Fruit fly (Drosophila melanogaster) whole organism, embryonic: ENCODE results near the gene SuUR.
A peak's percentile ranks its signal among the peaks of the same experiment; 100 is the strongest.

Experiments used
- Bdp1 ChIP-seq: fragments of 200-800 bp; sonication (Bioruptor generic); optimal IDR thresholded peaks from 3 replicates; lab custom pipeline; 2016; ENCODE audit warnings: missing biosample characterization, missing genetic modification characterization
- BtbVII ChIP-seq: fragments of 200-800 bp; sonication (Bioruptor generic); optimal IDR thresholded peaks from 3 replicates; lab custom pipeline; 2017; ENCODE audit warnings: missing biosample characterization, mild to moderate bottlenecking, missing genetic modification characterization
- C15 ChIP-seq: fragments of 200-800 bp; sonication (Bioruptor generic); IDR thresholded peaks from 3 replicates; pipeline ENCODE4 v1.3.6; 2022; ENCODE audit warnings: missing biosample characterization, missing genetic modification characterization
- CG1024 ChIP-seq: fragments of 200-800 bp; sonication (Bioruptor generic); IDR thresholded peaks from 2 replicates; pipeline ENCODE4 v1.3.6; 2022; ENCODE audit warnings: missing biosample characterization, missing genetic modification characterization
- CG10321 ChIP-seq: fragments of 200-800 bp; sonication (Bioruptor generic); IDR thresholded peaks from 2 replicates; pipeline ENCODE4 v1.3.6; 2022; ENCODE audit warnings: missing biosample characterization, missing genetic modification characterization
- CG10543 ChIP-seq: fragments of 200-800 bp; sonication (Bioruptor generic); optimal IDR thresholded peaks from 3 replicates; lab custom pipeline; 2017; ENCODE audit warnings: missing biosample characterization, mild to moderate bottlenecking, missing genetic modification characterization, moderate library complexity
- CG10979 ChIP-seq: fragments of 200-800 bp; sonication (Bioruptor generic); optimal IDR thresholded peaks from 2 replicates; lab custom pipeline; 2018; ENCODE audit warnings: missing biosample characterization, mild to moderate bottlenecking, missing genetic modification characterization, moderate library complexity
- CG11696 ChIP-seq: fragments of 200-800 bp; sonication (Bioruptor generic); IDR thresholded peaks from 2 replicates; pipeline ENCODE4 v1.3.6; 2022; ENCODE audit warnings: missing biosample characterization, missing genetic modification characterization
- CG12219 ChIP-seq: fragments of 200-800 bp; sonication (Bioruptor generic); optimal IDR thresholded peaks from 3 replicates; lab custom pipeline; 2018; ENCODE audit warnings: missing biosample characterization, mild to moderate bottlenecking, missing genetic modification characterization
- CG12744 ChIP-seq: fragments of 200-800 bp; sonication (Bioruptor generic); optimal IDR thresholded peaks from 2 replicates; lab custom pipeline; 2016; ENCODE audit warnings: missing biosample characterization, missing genetic modification characterization
- CG13624 ChIP-seq: fragments of 200-800 bp; sonication (Bioruptor generic); optimal IDR thresholded peaks from 2 replicates; lab custom pipeline; 2016; ENCODE audit warnings: missing biosample characterization, missing genetic modification characterization
- CG1529 ChIP-seq: fragments of 200-800 bp; sonication (Bioruptor generic); optimal IDR thresholded peaks from 3 replicates; lab custom pipeline; 2018; ENCODE audit warnings: missing biosample characterization, missing genetic modification characterization
- CG16815 ChIP-seq: fragments of 200-800 bp; sonication (Bioruptor generic); optimal IDR thresholded peaks from 3 replicates; lab custom pipeline; 2017; ENCODE audit warnings: missing biosample characterization, mild to moderate bottlenecking, missing genetic modification characterization
- CG18619 ChIP-seq: fragments of 200-800 bp; sonication (Bioruptor generic); optimal IDR thresholded peaks from 3 replicates; lab custom pipeline; 2017; ENCODE audit warnings: missing biosample characterization, mild to moderate bottlenecking, missing genetic modification characterization
- CG2712 ChIP-seq: fragments of 200-800 bp; optimal IDR thresholded peaks from 3 replicates; lab custom pipeline; 2019; ENCODE audit warnings: missing biosample characterization, mild to moderate bottlenecking, missing genetic modification characterization, moderate library complexity
- CG30403 ChIP-seq: fragments of 200-800 bp; sonication (Bioruptor generic); optimal IDR thresholded peaks from 3 replicates; lab custom pipeline; 2016; ENCODE audit warnings: missing biosample characterization, missing genetic modification characterization
- CG3726 ChIP-seq: fragments of 200-800 bp; sonication (Bioruptor generic); IDR thresholded peaks from 3 replicates; pipeline ENCODE4, ENCODE4 v1.3.6; 2022; ENCODE audit warnings: missing biosample characterization, missing genetic modification characterization
- CG43689 ChIP-seq: fragments of 200-800 bp; sonication (Bioruptor generic); IDR thresholded peaks from 2 replicates; pipeline ENCODE4 v1.3.6; 2022; ENCODE audit warnings: missing biosample characterization, missing genetic modification characterization
- CG6272 ChIP-seq: fragments of 200-800 bp; sonication (Bioruptor generic); IDR thresholded peaks from 2 replicates; pipeline ENCODE4 v1.3.6; 2022; ENCODE audit warnings: missing biosample characterization, missing genetic modification characterization
- CG6689 ChIP-seq: fragments of 200-800 bp; sonication (Bioruptor generic); IDR thresholded peaks from 2 replicates; pipeline ENCODE4 v1.3.6; 2022; ENCODE audit warnings: missing biosample characterization, missing genetic modification characterization
- CG7987 ChIP-seq: fragments of 200-800 bp; sonication (Bioruptor generic); optimal IDR thresholded peaks from 2 replicates; lab custom pipeline; 2018; ENCODE audit warnings: missing biosample characterization, mild to moderate bottlenecking, missing genetic modification characterization, moderate library complexity
- CG8281 ChIP-seq: fragments of 200-800 bp; sonication (Bioruptor generic); optimal IDR thresholded peaks from 2 replicates; lab custom pipeline; 2018; ENCODE audit warnings: missing biosample characterization, mild to moderate bottlenecking, missing genetic modification characterization, moderate library complexity
- D ChIP-seq, 2 experiments: fragments of 200-800 bp in 1 of 2; fragments of >200 bp in 1 of 2; sonication (Bioruptor generic) in 1 of 2; optimal IDR thresholded peaks; 2 replicates in 1 of 2; 3 replicates in 1 of 2; lab custom pipeline; 2017; ENCODE audit warnings: mild to moderate bottlenecking in 1 of 2, missing biosample characterization in 1 of 2, missing genetic modification characterization in 1 of 2, missing genetic modification reagents in 1 of 2
- Dbx ChIP-seq: fragments of 200-800 bp; sonication (Bioruptor generic); IDR thresholded peaks from 3 replicates; pipeline ENCODE4 v1.3.6; 2022; ENCODE audit warnings: missing biosample characterization, missing genetic modification characterization
- Doc3 ChIP-seq: fragments of 200-800 bp; sonication (Bioruptor generic); IDR thresholded peaks from 3 replicates; pipeline ENCODE4 v1.3.6; 2022; ENCODE audit warnings: missing biosample characterization, missing genetic modification characterization; ENCODE audit not compliant: partially characterized antibody
- Elba2 ChIP-seq: fragments of 200-800 bp; sonication (Bioruptor generic); optimal IDR thresholded peaks from 3 replicates; lab custom pipeline; 2016; ENCODE audit warnings: missing biosample characterization, missing genetic modification characterization
- Gsc ChIP-seq: fragments of 200-800 bp; sonication (Bioruptor generic); IDR thresholded peaks from 2 replicates; pipeline ENCODE4 v1.3.6; 2022; ENCODE audit warnings: missing biosample characterization, missing genetic modification characterization
- Lhr ChIP-seq: fragments of 200-800 bp; sonication (Bioruptor generic); optimal IDR thresholded peaks from 3 replicates; lab custom pipeline; 2017; ENCODE audit warnings: mild to moderate bottlenecking, missing biosample characterization, missing genetic modification reagents, missing genetic modification characterization
- Max ChIP-seq: fragments of 200-800 bp; sonication (Bioruptor generic); optimal IDR thresholded peaks from 2 replicates; lab custom pipeline; 2016; ENCODE audit warnings: missing biosample characterization, mild to moderate bottlenecking, missing genetic modification characterization
- NFAT ChIP-seq: fragments of 200-800 bp; sonication (Bioruptor generic); IDR thresholded peaks from 2 replicates; pipeline ENCODE4 v1.3.6; 2022; ENCODE audit warnings: missing biosample characterization, missing genetic modification characterization
- Neu2 ChIP-seq: fragments of 200-800 bp; sonication (Bioruptor generic); optimal IDR thresholded peaks from 3 replicates; lab custom pipeline; 2016; ENCODE audit warnings: missing biosample characterization, missing genetic modification characterization, borderline replicate concordance
- Sox102F ChIP-seq: fragments of 200-800 bp; sonication (Bioruptor generic); optimal IDR thresholded peaks from 2 replicates; lab custom pipeline; 2018; ENCODE audit warnings: missing biosample characterization, mild to moderate bottlenecking, missing genetic modification characterization, moderate library complexity
- ab ChIP-seq: fragments of 200-800 bp; sonication (Bioruptor generic); optimal IDR thresholded peaks from 2 replicates; lab custom pipeline; 2016; ENCODE audit warnings: missing biosample characterization, missing genetic modification characterization
- az2 ChIP-seq: fragments of 200-800 bp; sonication (Bioruptor generic); optimal IDR thresholded peaks from 3 replicates; lab custom pipeline; 2016; ENCODE audit warnings: missing biosample characterization, missing genetic modification characterization
- chinmo ChIP-seq: fragments of 200-800 bp; sonication (Bioruptor generic); IDR thresholded peaks from 4 replicates; pipeline ENCODE4 v1.3.6; 2022; ENCODE audit warnings: missing biosample characterization, missing genetic modification characterization; ENCODE audit not compliant: partially characterized antibody
- croc ChIP-seq: fragments of 200-800 bp; sonication (Bioruptor generic); conservative IDR thresholded peaks from 3 replicates; pipeline ENCODE4 v1.3.6; 2022; ENCODE audit warnings: missing biosample characterization, missing genetic modification characterization
- ewg ChIP-seq: fragments of 200-800 bp; sonication (Bioruptor generic); optimal IDR thresholded peaks from 3 replicates; lab custom pipeline; 2017; ENCODE audit warnings: mild to moderate bottlenecking, missing biosample characterization, missing genetic modification reagents, missing genetic modification characterization
- gt ChIP-seq: fragments of 200-800 bp; sonication (Bioruptor generic); IDR thresholded peaks from 2 replicates; pipeline ENCODE4 v1.3.6; 2022; ENCODE audit warnings: missing biosample characterization, missing genetic modification characterization
- inv ChIP-seq: fragments of 200-800 bp; sonication (Bioruptor generic); IDR thresholded peaks from 2 replicates; pipeline ENCODE4 v1.3.6; 2022; ENCODE audit warnings: missing biosample characterization, missing genetic modification characterization; ENCODE audit not compliant: partially characterized antibody
- nau ChIP-seq: fragments of 200-800 bp; sonication (Bioruptor generic); optimal IDR thresholded peaks from 3 replicates; lab custom pipeline; 2017; ENCODE audit warnings: missing biosample characterization, mild to moderate bottlenecking, missing genetic modification characterization, missing genetic modification reagents
- pita ChIP-seq: fragments of 200-800 bp; sonication (Bioruptor generic); optimal IDR thresholded peaks from 2 replicates; lab custom pipeline; 2017; ENCODE audit warnings: missing biosample characterization, mild to moderate bottlenecking, missing genetic modification characterization
- row ChIP-seq: fragments of 200-800 bp; sonication (Bioruptor generic); IDR thresholded peaks from 3 replicates; pipeline ENCODE4 v1.3.6; 2022; ENCODE audit warnings: missing biosample characterization, missing genetic modification characterization
- schlank ChIP-seq: fragments of 200-800 bp; sonication (Bioruptor generic); optimal IDR thresholded peaks from 2 replicates; lab custom pipeline; 2018; ENCODE audit warnings: missing biosample characterization, mild to moderate bottlenecking, missing genetic modification characterization
- sima ChIP-seq: fragments of 200-800 bp; sonication (Bioruptor generic); optimal IDR thresholded peaks from 2 replicates; lab custom pipeline; 2016; ENCODE audit warnings: missing biosample characterization, missing genetic modification characterization
- slbo ChIP-seq: fragments of 200-800 bp; sonication (Bioruptor generic); IDR thresholded peaks from 2 replicates; pipeline ENCODE4 v1.3.6; 2022; ENCODE audit warnings: missing biosample characterization, missing genetic modification characterization
- so ChIP-seq: fragments of 200-800 bp; sonication (Bioruptor generic); IDR thresholded peaks from 3 replicates; pipeline ENCODE4 v1.3.6; 2022; ENCODE audit warnings: missing biosample characterization, missing genetic modification characterization
- sob ChIP-seq: fragments of 200-800 bp; sonication (Bioruptor generic); IDR thresholded peaks from 2 replicates; pipeline ENCODE4 v1.3.6; 2022; ENCODE audit warnings: missing biosample characterization, missing genetic modification characterization
- sr ChIP-seq: fragments of 200-800 bp; sonication (Bioruptor generic); IDR thresholded peaks from 3 replicates; pipeline ENCODE4 v1.3.6; 2022; ENCODE audit warnings: missing biosample characterization, missing genetic modification characterization
- usp ChIP-seq: fragments of >200 bp; optimal IDR thresholded peaks from 2 replicates; lab custom pipeline; 2017; ENCODE audit warnings: missing biosample characterization, missing genetic modification characterization
- vnd ChIP-seq: fragments of 200-800 bp; sonication (Bioruptor generic); IDR thresholded peaks from 3 replicates; pipeline ENCODE4 v1.3.6; 2022; ENCODE audit warnings: missing biosample characterization, missing genetic modification characterization; ENCODE audit not compliant: partially characterized antibody

The SuUR gene

dm6 chr3L:11047877-11048276, 16.9 kb upstream of the SuUR start (continued):
- no peak for TF ChIP-seq gt
- peak; percentile 24 for TF ChIP-seq sima (GFP tag; lab: Kevin White, UChicago)
- TF ChIP-seq CG8281 (tag; lab: Kevin White, UChicago): peak; percentile 48
- no peak for TF ChIP-seq Doc3 (GFP tag; lab: Robert Waterston, UW)
- no peak for TF ChIP-seq inv (GFP tag; lab: Robert Waterston, UW)
- TF ChIP-seq pita (GFP tag; lab: Kevin White, UChicago): peak; percentile 26
- TF ChIP-seq CG12744 (GFP tag; lab: Kevin White, UChicago): peak; percentile 85
- TF ChIP-seq Lhr (GFP tag; lab: Kevin White, UChicago): peak; percentile 72
- TF ChIP-seq Neu2: no peak
- TF ChIP-seq CG2712 (tag; lab: Kevin White, UChicago): peak; percentile 73
- peak; percentile 70 for TF ChIP-seq Bdp1
- TF ChIP-seq sr (GFP tag; lab: Robert Waterston, UW): peak; percentile 82; the same call in 2 of the 3 replicates
- TF ChIP-seq nau: peak; percentile 64
- no peak for TF ChIP-seq usp
- TF ChIP-seq sob: peak; percentile 82
- peak; percentile 11 for TF ChIP-seq ab (GFP tag; lab: Kevin White, UChicago)
- TF ChIP-seq CG10321 (GFP tag; lab: Robert Waterston, UW): no peak
- TF ChIP-seq C15 (GFP tag; lab: Robert Waterston, UW): no peak
- no peak for TF ChIP-seq vnd (GFP tag; lab: Robert Waterston, UW)
- TF ChIP-seq CG6272: peak; percentile 31; the same call in 1 of the 2 replicates
- peak; percentile 81 for TF ChIP-seq Dbx
- TF ChIP-seq CG6689 (GFP tag; lab: Robert Waterston, UW): 0 out of 2 replicates have a peak, but pooled peaks have one; percentile 19
- TF ChIP-seq CG43689 (GFP tag; lab: Robert Waterston, UW): peak; percentile 50; the same call in 1 of the 2 replicates
- peak; percentile 70 for TF ChIP-seq Sox102F
- peak; percentile 87 for TF ChIP-seq slbo (GFP tag; lab: Robert Waterston, UW)
- TF ChIP-seq CG11696 (GFP tag; lab: Robert Waterston, UW): no peak
- TF ChIP-seq ewg (GFP tag; lab: Kevin White, UChicago): peak; percentile 72
- no peak for TF ChIP-seq Gsc (GFP tag; lab: Robert Waterston, UW)
- peak; percentile 49 for TF ChIP-seq CG16815 (GFP tag; lab: Kevin White, UChicago)
- TF ChIP-seq CG12219 (GFP tag; lab: Kevin White, UChicago): peak; percentile 62
- peak; percentile 48 for TF ChIP-seq CG1529 (GFP tag; lab: Kevin White, UChicago)
- TF ChIP-seq D (optimal IDR thresholded peaks at IDR 0.05; lab: Kevin White, UChicago): no peak
- TF ChIP-seq D (GFP tag; optimal IDR thresholded peaks at IDR 0.05; lab: Kevin White, UChicago): peak; percentile 51
- no peak for TF ChIP-seq chinmo
- peak; percentile 73 for TF ChIP-seq CG18619 (GFP tag; lab: Kevin White, UChicago)
- TF ChIP-seq CG1024 (GFP tag; lab: Robert Waterston, UW): peak; percentile 68
- TF ChIP-seq croc (GFP tag; lab: Robert Waterston, UW): peak; percentile 43; the same call in 2 of the 3 replicates
- TF ChIP-seq CG13624 (GFP tag; lab: Kevin White, UChicago): peak; percentile 69
- TF ChIP-seq NFAT: peak; percentile 95
- TF ChIP-seq CG10979 (tag; lab: Kevin White, UChicago): peak; percentile 89
- peak; percentile 24 for TF ChIP-seq BtbVII (GFP tag; lab: Kevin White, UChicago)
- TF ChIP-seq CG7987 (GFP tag; lab: Kevin White, UChicago): peak; percentile 85
- peak; percentile 33; the same call in 1 of the 3 replicates for TF ChIP-seq row (GFP tag; lab: Robert Waterston, UW)
- TF ChIP-seq CG10543 (GFP tag; lab: Kevin White, UChicago): peak; percentile 64
- peak; percentile 80 for TF ChIP-seq Elba2 (GFP tag; lab: Kevin White, UChicago)
- TF ChIP-seq CG3726 (GFP tag; lab: Robert Waterston, UW): no peak
- TF ChIP-seq az2: peak; percentile 79
- 0 out of 3 replicates have a peak, but pooled peaks have one; percentile 42 for TF ChIP-seq so
- TF ChIP-seq Max (GFP tag; lab: Kevin White, UChicago): peak; percentile 24
- peak; percentile 42 for TF ChIP-seq schlank
- peak; percentile 82 for TF ChIP-seq CG30403 (GFP tag; lab: Kevin White, UChicago)
